Worm (Caenorhabditis elegans): ENCODE data around the gene bus-5.
A peak's percentile ranks its signal among the peaks of the same experiment; 100 is the strongest.

Gene bus-5

ce11 chrX:2070418-2070996 is 42.4 kb downstream of the bus-5 start, which contains the start of gene acl-4:
acl-4 (minus strand) TSS chrX:2070444.
- TF ChIP-seq nhr-77 (tag; optimal IDR thresholded peaks at IDR 0.05) (no peak), ceh-82 (tag; optimal IDR thresholded peaks at IDR 0.05) (no peak), fos-1 (tag; optimal IDR thresholded peaks at IDR 0.05) (peak; percentile 14), nhr-129 (tag; optimal IDR thresholded peaks at IDR 0.05) (peak; percentile 14), mab-5 (tag; optimal IDR thresholded peaks at IDR 0.05) (no peak)

ce11 chrX:2068294-2068693 is 44.6 kb downstream of the bus-5 start:
- TF ChIP-seq fos-1 (tag; optimal IDR thresholded peaks at IDR 0.05) (peak; percentile 20), sma-9 (GFP tag; optimal IDR thresholded peaks at IDR 0.05) (peak; percentile 35), sma-9 (tag; optimal IDR thresholded peaks at IDR 0.05) (no peak), crh-2 (tag; optimal IDR thresholded peaks at IDR 0.05) (no peak)

ce11 chrX:2064730-2065129 is 48.2 kb downstream of the bus-5 start, which contains the start of gene F49H12.7:
F49H12.7 (plus strand) TSS chrX:2065030.
- TF ChIP-seq nhr-6 (tag; optimal IDR thresholded peaks at IDR 0.05) (no peak), zag-1 (tag; optimal IDR thresholded peaks at IDR 0.05) (no peak), snpc-4 (tag; optimal IDR thresholded peaks at IDR 0.05) (no peak), peb-1 (tag; optimal IDR thresholded peaks at IDR 0.05) (no peak), blmp-1 (tag; optimal IDR thresholded peaks at IDR 0.05; ENCODE audit: insufficient read depth) (no peak), fos-1 (tag; optimal IDR thresholded peaks at IDR 0.05) (no peak), elt-3 (tag; optimal IDR thresholded peaks at IDR 0.05) (no peak), lin-11 (tag; optimal IDR thresholded peaks at IDR 0.05) (no peak), lin-39 (tag; optimal IDR thresholded peaks at IDR 0.05) (no peak)
